Worm (Caenorhabditis elegans): ENCODE data around the gene hst-3.1.

DNA sequence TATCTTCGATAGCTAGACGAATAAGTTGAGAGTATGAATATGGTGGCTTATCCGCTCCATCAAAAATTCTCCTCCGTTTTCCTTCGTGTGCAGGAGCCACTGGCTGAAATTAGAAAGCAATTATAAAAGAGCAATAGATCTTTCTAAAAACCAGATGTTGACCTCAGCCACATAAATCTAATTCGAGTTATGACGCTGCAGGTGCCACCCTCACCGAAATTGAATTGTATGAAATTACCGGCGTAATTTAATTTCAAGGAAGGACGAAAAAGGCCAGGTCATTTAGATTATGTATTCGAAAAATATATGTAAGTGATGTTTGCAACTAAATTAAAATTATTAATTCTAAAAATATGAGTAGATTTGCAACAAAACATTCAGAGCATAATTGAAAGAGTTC, 21.7 kb upstream of the hst-3.1 start:
- TF ChIP-seq lin-35 (GFP tag; optimal IDR thresholded peaks at IDR 0.05) (no peak), aly-2 (tag; optimal IDR thresholded peaks at IDR 0.05) (no peak), nhr-12 (tag; optimal IDR thresholded peaks at IDR 0.05) (no peak), nhr-77 (tag; optimal IDR thresholded peaks at IDR 0.05) (no peak), unc-130 (tag; optimal IDR thresholded peaks at IDR 0.05) (no peak), ztf-11 (tag; optimal IDR thresholded peaks at IDR 0.05) (no peak)

Measured in whole organism, L1 larva.